Worm (Caenorhabditis elegans) whole organism, early embryonic: ENCODE data around the gene C23H5.11.
A peak's percentile ranks its signal among the peaks of the same experiment; 100 is the strongest.

Experiments
- B0310.2 ChIP-seq: sonication (generic microtip); optimal IDR thresholded peaks from 2 replicates; lab custom pipeline; 2016; ENCODE audit warnings: mild to moderate bottlenecking, missing genetic modification characterization, missing compliant biosample characterization
- F13C5.2 ChIP-seq: sonication (generic microtip); optimal IDR thresholded peaks from 2 replicates; lab custom pipeline; 2017; ENCODE audit warnings: mild to moderate bottlenecking, missing genetic modification characterization, inconsistent platforms, missing compliant biosample characterization
- aly-1 ChIP-seq: sonication (generic microtip); optimal IDR thresholded peaks from 2 replicates; lab custom pipeline; 2016; ENCODE audit warnings: missing genetic modification characterization, missing compliant biosample characterization
- ama-1 ChIP-seq: fragments of 150-350 bp; optimal IDR thresholded peaks from 2 replicates; lab custom pipeline; 2014
- ceh-13 ChIP-seq: fragments of 200-800 bp; sonication (Bioruptor generic); optimal IDR thresholded peaks from 2 replicates; lab custom pipeline; 2018; ENCODE audit warnings: mild to moderate bottlenecking, missing genetic modification characterization, missing compliant biosample characterization
- ceh-36 ChIP-seq: sonication (generic microtip); optimal IDR thresholded peaks from 2 replicates; lab custom pipeline; 2016; ENCODE audit warnings: missing genetic modification characterization, inconsistent platforms, missing compliant biosample characterization
- ets-7 ChIP-seq: sonication (generic microtip); optimal IDR thresholded peaks from 2 replicates; lab custom pipeline; 2016; ENCODE audit warnings: missing genotype, missing genetic modification characterization, missing compliant biosample characterization
- flt-1 ChIP-seq: fragments of 200-800 bp; sonication (Bioruptor generic); IDR thresholded peaks from 2 replicates; pipeline ENCODE4 v1.3.6; 2022; ENCODE audit warnings: missing genetic modification characterization, missing compliant biosample characterization
- hmbx-1 ChIP-seq: sonication (generic microtip); optimal IDR thresholded peaks from 2 replicates; lab custom pipeline; 2016; ENCODE audit warnings: mild to moderate bottlenecking, missing genetic modification characterization, missing compliant biosample characterization
- hmg-4 ChIP-seq: fragments of 200-800 bp; sonication (Bioruptor generic); optimal IDR thresholded peaks from 2 replicates; lab custom pipeline; 2018; ENCODE audit warnings: mild to moderate bottlenecking, missing genetic modification characterization, missing compliant biosample characterization
- hnd-1 ChIP-seq: sonication (generic microtip); optimal IDR thresholded peaks from 2 replicates; lab custom pipeline; 2016; ENCODE audit warnings: missing genetic modification characterization, missing compliant biosample characterization
- pes-1 ChIP-seq: fragments of 200-800 bp; sonication (Bioruptor generic); IDR thresholded peaks from 2 replicates; pipeline ENCODE4 v1.3.6; 2022; ENCODE audit warnings: missing genetic modification reagents, missing genetic modification characterization, missing compliant biosample characterization
- scrt-1 ChIP-seq: fragments of 200-800 bp; sonication (Bioruptor generic); IDR thresholded peaks from 2 replicates; pipeline ENCODE4 v1.3.6; 2022; ENCODE audit warnings: missing genetic modification characterization, missing compliant biosample characterization
- sea-1 ChIP-seq: fragments of 200-800 bp; sonication (Bioruptor generic); conservative IDR thresholded peaks from 2 replicates; pipeline ENCODE4 v1.3.6; 2022; ENCODE audit warnings: missing genetic modification characterization, missing compliant biosample characterization
- tbx-11 ChIP-seq: fragments of 200-800 bp; sonication (Bioruptor generic); IDR thresholded peaks from 2 replicates; pipeline ENCODE4 v1.3.6; 2022; ENCODE audit warnings: missing genetic modification characterization, missing compliant biosample characterization
- tbx-37 ChIP-seq: fragments of 200-800 bp; sonication (Bioruptor generic); conservative IDR thresholded peaks from 2 replicates; pipeline ENCODE4 v1.3.6; 2022; ENCODE audit warnings: missing genetic modification reagents, missing genetic modification characterization, missing compliant biosample characterization
- tra-4 ChIP-seq: sonication (generic microtip); optimal IDR thresholded peaks from 2 replicates; lab custom pipeline; 2017; ENCODE audit warnings: missing genetic modification characterization, missing compliant biosample characterization

Gene C23H5.11

ce11 chrIV:2099771-2100170 is at the start of gene C23H5.11:
C23H5.11 (minus strand) TSS chrIV:2099871.
- TF ChIP-seq flt-1, result no peak

- TF ChIP-seq ceh-13 (GFP tag; lab: Kevin White, UChicago) (no peak), hnd-1 (tag; lab: Kevin White, UChicago) (no peak), aly-1 (no peak), sea-1 (GFP tag; lab: Robert Waterston, UW) (no peak), ama-1 (lab: Kevin White, UChicago) (no peak), ceh-36 (tag; lab: Kevin White, UChicago) (no peak), B0310.2 (tag; lab: Kevin White, UChicago) (no peak), flt-1 (no peak), tra-4 (tag; lab: Kevin White, UChicago) (no peak), pes-1 (GFP tag; lab: Robert Waterston, UW) (no peak), ets-7 (tag; lab: Kevin White, UChicago) (no peak), hmg-4 (GFP tag; lab: Kevin White, UChicago) (no peak), F13C5.2 (tag; lab: Kevin White, UChicago) (no peak), tbx-11 (GFP tag; lab: Robert Waterston, UW) (no peak), hmbx-1 (tag; lab: Kevin White, UChicago) (no peak), scrt-1 (GFP tag; lab: Robert Waterston, UW) (no peak)
These were observed 49.6 kb upstream of the C23H5.11 start, which contains the start of gene C54E4.5 for ce11 chrIV:2149247-2149756. C54E4.5 (minus strand) TSS chrIV:2149297.

- TF ChIP-seq B0310.2 (tag; lab: Kevin White, UChicago) (no peak), ets-7 (tag; lab: Kevin White, UChicago) (no peak), scrt-1 (GFP tag; lab: Robert Waterston, UW) (no peak), tra-4 (tag; lab: Kevin White, UChicago) (no peak), ceh-13 (GFP tag; lab: Kevin White, UChicago) (no peak), ceh-36 (tag; lab: Kevin White, UChicago) (no peak), hnd-1 (tag; lab: Kevin White, UChicago) (no peak), F13C5.2 (tag; lab: Kevin White, UChicago) (no peak)
These were observed 42.6 kb upstream of the C23H5.11 start for ce11 chrIV:2142320-2142719.

ce11 chrIV:2140543-2140942 is 40.9 kb upstream of the C23H5.11 start, which contains the start of gene C54E4.12:
C54E4.12 (minus strand) TSS chrIV:2140643.
- TF ChIP-seq tbx-11 (GFP tag; lab: Robert Waterston, UW) (no peak), tbx-37 (no peak), F13C5.2 (tag; lab: Kevin White, UChicago) (no peak), ceh-36 (tag; lab: Kevin White, UChicago) (no peak), pes-1 (GFP tag; lab: Robert Waterston, UW) (no peak), ceh-13 (GFP tag; lab: Kevin White, UChicago) (no peak), flt-1 (no peak), ama-1 (lab: Kevin White, UChicago) (no peak), aly-1 (no peak)

ce11 chrIV:2137478-2137877 is 37.8 kb upstream of the C23H5.11 start:
- TF ChIP-seq ceh-36 (tag; lab: Kevin White, UChicago) (no peak), hmbx-1 (tag; lab: Kevin White, UChicago) (no peak), sea-1 (GFP tag; lab: Robert Waterston, UW) (no peak), pes-1 (GFP tag; lab: Robert Waterston, UW) (no peak), B0310.2 (tag; lab: Kevin White, UChicago) (no peak), F13C5.2 (tag; lab: Kevin White, UChicago) (no peak), hnd-1 (tag; lab: Kevin White, UChicago) (no peak), tra-4 (tag; lab: Kevin White, UChicago) (no peak), flt-1 (no peak), ama-1 (lab: Kevin White, UChicago) (no peak), aly-1 (no peak), ets-7 (tag; lab: Kevin White, UChicago) (no peak), tbx-37 (no peak)

- TF ChIP-seq sea-1 (GFP tag; lab: Robert Waterston, UW) (no peak), ceh-13 (GFP tag; lab: Kevin White, UChicago) (no peak), hmbx-1 (tag; lab: Kevin White, UChicago) (no peak), hnd-1 (tag; lab: Kevin White, UChicago) (no peak), ama-1 (lab: Kevin White, UChicago) (no peak), ets-7 (tag; lab: Kevin White, UChicago) (no peak), hmg-4 (GFP tag; lab: Kevin White, UChicago) (no peak), tbx-11 (GFP tag; lab: Robert Waterston, UW) (no peak), scrt-1 (GFP tag; lab: Robert Waterston, UW) (no peak), B0310.2 (tag; lab: Kevin White, UChicago) (no peak), tra-4 (tag; lab: Kevin White, UChicago) (no peak), ceh-36 (tag; lab: Kevin White, UChicago) (no peak), aly-1 (no peak), F13C5.2 (tag; lab: Kevin White, UChicago) (no peak), flt-1 (no peak), tbx-37 (no peak), pes-1 (GFP tag; lab: Robert Waterston, UW) (no peak)
These were observed 36.9 kb upstream of the C23H5.11 start, which contains the start of gene test-1 for ce11 chrIV:2136607-2137006. test-1 (plus strand) TSS chrIV:2136951.

ce11 chrIV:2135880-2136279 is 36.2 kb upstream of the C23H5.11 start:
- peak; percentile 57 for TF ChIP-seq pes-1 (GFP tag; lab: Robert Waterston, UW)
